Worm (Caenorhabditis elegans) whole organism, young adult: Measurements from ENCODE around the gene F09G8.10.

Experiments
- K11D2.4 ChIP-seq: fragments of 200-800 bp; sonication (Bioruptor generic); IDR thresholded peaks from 2 replicates; pipeline ENCODE4 v1.3.6; 2022; ENCODE audit warnings: missing genetic modification reagents, missing genetic modification characterization, missing compliant biosample characterization
- lin-35 ChIP-seq, 3 experiments: fragments of 150-350 bp in 2 of 3; sonication (generic microtip) in 1 of 3; optimal IDR thresholded peaks; 2 replicates each; lab custom pipeline; 2014 to 2018; ENCODE audit warnings: missing biosample characterization in 3 of 3, missing genetic modification characterization in 3 of 3, missing genetic modification reagents in 3 of 3
- lsy-27 ChIP-seq: sonication (generic microtip); optimal IDR thresholded peaks from 2 replicates; lab custom pipeline; 2017; ENCODE audit warnings: missing genetic modification characterization, mild to moderate bottlenecking, missing compliant biosample characterization, antibody characterized with exemption, missing genotype, borderline replicate concordance; ENCODE audit not compliant: insufficient read depth
- rcor-1 ChIP-seq: fragments of 200-800 bp; sonication (Bioruptor generic); IDR thresholded peaks from 2 replicates; pipeline ENCODE4 v1.3.6; 2022; ENCODE audit warnings: missing genetic modification reagents, missing genetic modification characterization, missing compliant biosample characterization

ce11 chrIII:8286003-8286402, 14.0 kb upstream of the F09G8.10 start:
- TF ChIP-seq rcor-1 (GFP tag; lab: Robert Waterston, UW) (no peak), K11D2.4 (GFP tag; lab: Robert Waterston, UW) (no peak), lin-35 (GFP tag; optimal IDR thresholded peaks at IDR 0.05; lab: Kevin White, UChicago) (no peak), lsy-27 (no peak)
